Worm (Caenorhabditis elegans) whole organism, L2 larva: Measurements from ENCODE around the gene mam-4.

Source experiments
- C34F6.9 ChIP-seq: fragments of 150-350 bp; optimal IDR thresholded peaks from 2 replicates; lab custom pipeline; 2014; ENCODE audit warnings: missing biosample characterization, missing genetic modification characterization
- F13H6.1 ChIP-seq: sonication (generic microtip); optimal IDR thresholded peaks from 2 replicates; lab custom pipeline; 2016; ENCODE audit warnings: missing genetic modification characterization, missing compliant biosample characterization
- ZK546.5 ChIP-seq: sonication (generic microtip); optimal IDR thresholded peaks from 2 replicates; lab custom pipeline; 2017; ENCODE audit warnings: missing biosample characterization, missing genetic modification characterization
- aly-2 ChIP-seq: fragments of 150-350 bp; optimal IDR thresholded peaks from 2 replicates; lab custom pipeline; 2014; ENCODE audit warnings: missing biosample characterization, missing genetic modification characterization
- ama-1 ChIP-seq: fragments of 150-350 bp; optimal IDR thresholded peaks from 2 replicates; lab custom pipeline; 2018; ENCODE audit warnings: inconsistent platforms
- ceh-82 ChIP-seq: fragments of 150-350 bp; optimal IDR thresholded peaks from 2 replicates; lab custom pipeline; 2014; ENCODE audit warnings: missing biosample characterization, missing genetic modification characterization
- crh-2 ChIP-seq: sonication (generic microtip); optimal IDR thresholded peaks from 2 replicates; lab custom pipeline; 2017; ENCODE audit warnings: missing biosample characterization, missing genetic modification characterization
- dmd-4 ChIP-seq: sonication (generic microtip); optimal IDR thresholded peaks from 2 replicates; lab custom pipeline; 2017; ENCODE audit warnings: missing biosample characterization, missing genetic modification characterization
- elt-1 ChIP-seq: fragments of 150-350 bp; optimal IDR thresholded peaks from 2 replicates; lab custom pipeline; 2014; ENCODE audit warnings: missing biosample characterization, missing genetic modification characterization
- elt-3 ChIP-seq: sonication (generic microtip); optimal IDR thresholded peaks from 2 replicates; lab custom pipeline; 2017; ENCODE audit warnings: missing biosample characterization, missing genetic modification characterization
- fos-1 ChIP-seq: fragments of 150-350 bp; optimal IDR thresholded peaks from 2 replicates; lab custom pipeline; 2014; ENCODE audit warnings: missing biosample characterization, missing genetic modification characterization
- gmeb-1 ChIP-seq: fragments of 150-350 bp; optimal IDR thresholded peaks from 2 replicates; lab custom pipeline; 2014; ENCODE audit warnings: missing biosample characterization, missing genetic modification characterization
- lin-11 ChIP-seq: fragments of 150-350 bp; sonication (generic microtip); optimal IDR thresholded peaks from 2 replicates; lab custom pipeline; 2014; ENCODE audit warnings: missing biosample characterization, missing genetic modification characterization, inconsistent platforms, mixed read lengths
- lsy-2 ChIP-seq, 2 experiments: fragments of 150-350 bp in 1 of 2; sonication (generic microtip) in 1 of 2; optimal IDR thresholded peaks; 2 replicates each; lab custom pipeline; 2014 to 2017; ENCODE audit warnings: missing biosample characterization in 2 of 2, missing genetic modification characterization in 2 of 2
- mab-5 ChIP-seq: fragments of 150-350 bp; optimal IDR thresholded peaks from 2 replicates; lab custom pipeline; 2014; ENCODE audit warnings: missing biosample characterization, missing genetic modification characterization
- mbf-1 ChIP-seq: sonication (generic microtip); optimal IDR thresholded peaks from 2 replicates; lab custom pipeline; 2017; ENCODE audit warnings: missing biosample characterization, missing genetic modification characterization
- mdl-1 ChIP-seq, 2 experiments: fragments of 150-350 bp in 1 of 2; sonication (generic microtip) in 1 of 2; optimal IDR thresholded peaks; 2 replicates each; lab custom pipeline; 2017; ENCODE audit warnings: missing biosample characterization in 2 of 2, missing genetic modification characterization in 2 of 2
- nhr-10 ChIP-seq: sonication (generic microtip); optimal IDR thresholded peaks from 2 replicates; lab custom pipeline; 2017; ENCODE audit warnings: missing biosample characterization, missing genetic modification characterization
- nhr-11 ChIP-seq: fragments of 150-350 bp; optimal IDR thresholded peaks from 2 replicates; lab custom pipeline; 2014; ENCODE audit warnings: missing biosample characterization, missing genetic modification characterization
- nhr-23 ChIP-seq: fragments of 150-350 bp; optimal IDR thresholded peaks from 2 replicates; lab custom pipeline; 2014; ENCODE audit warnings: missing biosample characterization, missing genetic modification reagents, missing genetic modification characterization
- nhr-237 ChIP-seq: fragments of 150-350 bp; optimal IDR thresholded peaks from 2 replicates; lab custom pipeline; 2014; ENCODE audit warnings: missing biosample characterization, missing genetic modification characterization
- nhr-25 ChIP-seq: fragments of 150-350 bp; sonication (generic microtip); optimal IDR thresholded peaks from 3 replicates; lab custom pipeline; 2014; ENCODE audit warnings: missing biosample characterization, missing genetic modification characterization
- nhr-6 ChIP-seq: fragments of 150-350 bp; optimal IDR thresholded peaks from 2 replicates; lab custom pipeline; 2014; ENCODE audit warnings: missing biosample characterization, missing genetic modification characterization
- nhr-77 ChIP-seq: fragments of 150-350 bp; optimal IDR thresholded peaks from 2 replicates; lab custom pipeline; 2014; ENCODE audit warnings: missing biosample characterization, missing genetic modification characterization
- peb-1 ChIP-seq: fragments of 150-350 bp; optimal IDR thresholded peaks from 2 replicates; lab custom pipeline; 2014; ENCODE audit warnings: missing biosample characterization, missing genetic modification characterization
- skn-1 ChIP-seq: sonication (generic microtip); optimal IDR thresholded peaks from 2 replicates; lab custom pipeline; 2017; ENCODE audit warnings: missing biosample characterization, missing genetic modification characterization
- sma-3 ChIP-seq: sonication (generic microtip); optimal IDR thresholded peaks from 2 replicates; lab custom pipeline; 2016; ENCODE audit warnings: missing genetic modification reagents, missing genetic modification characterization, missing compliant biosample characterization
- sma-9 ChIP-seq, 2 experiments: fragments of 150-350 bp in 1 of 2; sonication (generic microtip) in 1 of 2; optimal IDR thresholded peaks; 2 replicates each; lab custom pipeline; 2014 to 2016; ENCODE audit warnings: missing genetic modification characterization in 2 of 2, mild to moderate bottlenecking in 1 of 2, missing biosample characterization in 1 of 2, missing compliant biosample characterization in 1 of 2, missing genetic modification reagents in 1 of 2, moderate library complexity in 1 of 2
- snpc-4 ChIP-seq: fragments of 150-350 bp; optimal IDR thresholded peaks from 2 replicates; lab custom pipeline; 2014; ENCODE audit warnings: missing biosample characterization, missing genetic modification characterization
- unc-39 ChIP-seq: fragments of 150-350 bp; optimal IDR thresholded peaks from 2 replicates; lab custom pipeline; 2014; ENCODE audit warnings: missing biosample characterization, missing genetic modification characterization
- unc-55 ChIP-seq: fragments of 150-350 bp; sonication (generic microtip); optimal IDR thresholded peaks from 3 replicates; lab custom pipeline; 2014; ENCODE audit warnings: missing biosample characterization, missing genetic modification reagents, missing genetic modification characterization
- unc-62 ChIP-seq: fragments of 150-350 bp; optimal IDR thresholded peaks from 2 replicates; lab custom pipeline; 2014; ENCODE audit warnings: missing biosample characterization, missing genetic modification reagents, missing genetic modification characterization
- zag-1 ChIP-seq: fragments of 150-350 bp; optimal IDR thresholded peaks from 2 replicates; lab custom pipeline; 2014; ENCODE audit warnings: missing biosample characterization, missing genetic modification characterization
- ztf-11 ChIP-seq: sonication (generic microtip); optimal IDR thresholded peaks from 2 replicates; lab custom pipeline; 2017; ENCODE audit warnings: missing biosample characterization, missing genetic modification characterization
- ztf-4 ChIP-seq: fragments of 150-350 bp; optimal IDR thresholded peaks from 2 replicates; lab custom pipeline; 2014; ENCODE audit warnings: missing biosample characterization, missing genetic modification characterization

mam-4 gene

ce11 chrV:11247846-11248245, at the start of gene mam-4:
mam-4 (plus strand) TSS chrV:11248146.
- TF ChIP-seq ama-1 (lab: Kevin White, UChicago) (no peak), nhr-237 (tag; lab: Kevin White, UChicago) (no peak)

ce11 chrV:11199497-11199896, 48.4 kb upstream of the mam-4 start:
- TF ChIP-seq snpc-4 (tag; lab: Kevin White, UChicago) (no peak), lin-11 (tag; lab: Kevin White, UChicago) (no peak), unc-55 (GFP tag; lab: Kevin White, UChicago) (no peak), ZK546.5 (tag; lab: Kevin White, UChicago) (no peak), crh-2 (tag; lab: Kevin White, UChicago) (no peak), ztf-11 (tag; lab: Kevin White, UChicago) (no peak), nhr-11 (tag; lab: Kevin White, UChicago) (no peak), sma-3 (no peak), aly-2 (tag; lab: Kevin White, UChicago) (no peak), elt-1 (tag; lab: Kevin White, UChicago) (no peak), C34F6.9 (tag; lab: Kevin White, UChicago) (no peak), mdl-1 (tag; optimal IDR thresholded peaks at IDR 0.05; lab: Kevin White, UChicago) (no peak)

ce11 chrV:11200316-11200715, 47.6 kb upstream of the mam-4 start, which contains the start of gene K10D6.3:
K10D6.3 (plus strand) TSS chrV:11200616.
- TF ChIP-seq unc-62 (GFP tag; lab: Kevin White, UChicago): no peak
- no peak for TF ChIP-seq nhr-23 (tag; lab: Kevin White, UChicago)
- TF ChIP-seq nhr-77 (tag; lab: Kevin White, UChicago): no peak
- no peak for TF ChIP-seq unc-39 (tag; lab: Kevin White, UChicago)
- TF ChIP-seq F13H6.1: no peak
- TF ChIP-seq dmd-4: no peak
- no peak for TF ChIP-seq mdl-1 (tag; optimal IDR thresholded peaks at IDR 0.05; lab: Kevin White, UChicago)
- TF ChIP-seq mab-5 (tag; lab: Kevin White, UChicago): no peak
- no peak for TF ChIP-seq fos-1 (tag; lab: Kevin White, UChicago)
- no peak for TF ChIP-seq nhr-25 (tag; lab: Kevin White, UChicago)
- TF ChIP-seq gmeb-1 (tag; lab: Kevin White, UChicago): no peak
- no peak for TF ChIP-seq aly-2 (tag; lab: Kevin White, UChicago)
- no peak for TF ChIP-seq skn-1
- no peak for TF ChIP-seq ZK546.5 (tag; lab: Kevin White, UChicago)
- no peak for TF ChIP-seq mbf-1 (tag; lab: Kevin White, UChicago)
- no peak for TF ChIP-seq zag-1
- TF ChIP-seq lsy-2 (tag; optimal IDR thresholded peaks at IDR 0.05; lab: Kevin White, UChicago): no peak
- TF ChIP-seq C34F6.9 (tag; lab: Kevin White, UChicago): no peak
- TF ChIP-seq ztf-4: no peak

ce11 chrV:11201826-11202565, 46.0 kb upstream of the mam-4 start, which contains the start of gene K10D6.4:
K10D6.4 (plus strand) TSS chrV:11201925.
- peak; percentile 47 for TF ChIP-seq fos-1 (tag; lab: Kevin White, UChicago)
- no peak for TF ChIP-seq nhr-11 (tag; lab: Kevin White, UChicago)
- no peak for TF ChIP-seq skn-1
- TF ChIP-seq lin-11 (tag; lab: Kevin White, UChicago): peak; percentile 5
- TF ChIP-seq ztf-11 (tag; lab: Kevin White, UChicago): no peak

- TF ChIP-seq sma-9 (GFP tag; optimal IDR thresholded peaks at IDR 0.05; lab: Kevin White, UChicago) (no peak), sma-9 (tag; optimal IDR thresholded peaks at IDR 0.05; lab: Kevin White, UChicago) (no peak), ztf-11 (tag; lab: Kevin White, UChicago) (no peak)
Measured at ce11 chrV:11204452-11204851, 43.5 kb upstream of the mam-4 start.

ce11 chrV:11206467-11206866, 41.5 kb upstream of the mam-4 start:
- TF ChIP-seq mab-5 (tag; lab: Kevin White, UChicago) (no peak), peb-1 (no peak), nhr-23 (tag; lab: Kevin White, UChicago) (no peak), unc-62 (GFP tag; lab: Kevin White, UChicago) (no peak), mdl-1 (tag; optimal IDR thresholded peaks at IDR 0.05; lab: Kevin White, UChicago) (no peak), nhr-6 (tag; lab: Kevin White, UChicago) (no peak), elt-3 (no peak), ceh-82 (tag; lab: Kevin White, UChicago) (no peak), ama-1 (lab: Kevin White, UChicago) (no peak), nhr-10 (tag; lab: Kevin White, UChicago) (no peak), snpc-4 (tag; lab: Kevin White, UChicago) (no peak), nhr-11 (tag; lab: Kevin White, UChicago) (no peak)
